Worm (Caenorhabditis elegans): Measurements from ENCODE around the gene M04G7.2.

- TF ChIP-seq tbx-11 (GFP tag; IDR thresholded peaks at IDR 0.05) (no peak), ama-1 (optimal IDR thresholded peaks at IDR 0.05) (no peak), B0310.2 (tag; optimal IDR thresholded peaks at IDR 0.05) (no peak), aly-1 (tag; optimal IDR thresholded peaks at IDR 0.05) (no peak), ets-7 (tag; optimal IDR thresholded peaks at IDR 0.05) (no peak), F13C5.2 (tag; optimal IDR thresholded peaks at IDR 0.05) (no peak), tra-4 (tag; optimal IDR thresholded peaks at IDR 0.05) (no peak)
These were observed 45.6 kb upstream of the M04G7.2 start, which contains the start of gene W03G1.5 for ce11 chrIV:506384-506783.

Measured in whole organism, early embryonic.